Worm (Caenorhabditis elegans): ENCODE data around the gene T28A11.16.

- TF ChIP-seq F39B2.1 (GFP tag; IDR thresholded peaks at IDR 0.05): no peak
- no peak for TF ChIP-seq pha-4 (tag; optimal IDR thresholded peaks at IDR 0.05)
- TF ChIP-seq ama-1 (optimal IDR thresholded peaks at IDR 0.05): no peak
- TF ChIP-seq ama-1 (GFP tag; optimal IDR thresholded peaks at IDR 0.05): no peak
- no peak for TF ChIP-seq mxl-1 (tag; optimal IDR thresholded peaks at IDR 0.05)
- TF ChIP-seq snpc-3.4 (tag; optimal IDR thresholded peaks at IDR 0.05): no peak
- no peak for TF ChIP-seq gei-17 (GFP tag; optimal IDR thresholded peaks at IDR 0.05)
- TF ChIP-seq dpl-1 (GFP tag; optimal IDR thresholded peaks at IDR 0.05): no peak
- TF ChIP-seq F23B12.7 (tag; optimal IDR thresholded peaks at IDR 0.05; ENCODE audit: insufficient read depth): no peak
- TF ChIP-seq zim-3 (tag; optimal IDR thresholded peaks at IDR 0.05): no peak
- TF ChIP-seq ceh-79 (tag; optimal IDR thresholded peaks at IDR 0.05): no peak
- no peak for TF ChIP-seq ets-4 (GFP tag; optimal IDR thresholded peaks at IDR 0.05)
- TF ChIP-seq Y53G8AR.9 (GFP tag; conservative IDR thresholded peaks at IDR 0.05): no peak
Observed at ce11 chrV:3250153-3250552, 8.9 kb downstream of the T28A11.16 start, which contains the start of gene T28A11.13.
